Worm (Caenorhabditis elegans) whole organism, L4/young adult: ENCODE measurements around the gene F53F8.6.

Source experiments
- W03F9.2 ChIP-seq: fragments of 150-350 bp; optimal IDR thresholded peaks from 2 replicates; lab custom pipeline; 2014; ENCODE audit warnings: missing biosample characterization, missing genetic modification characterization
- dao-5 ChIP-seq: sonication (generic microtip); optimal IDR thresholded peaks from 2 replicates; lab custom pipeline; 2016; ENCODE audit warnings: missing genotype, missing genetic modification characterization, moderate library complexity, missing compliant biosample characterization
- him-1 ChIP-seq: sonication (generic microtip); optimal IDR thresholded peaks from 2 replicates; lab custom pipeline; 2016; ENCODE audit warnings: missing genotype, missing genetic modification reagents, missing genetic modification characterization, missing compliant biosample characterization

F53F8.6 gene

DNA sequence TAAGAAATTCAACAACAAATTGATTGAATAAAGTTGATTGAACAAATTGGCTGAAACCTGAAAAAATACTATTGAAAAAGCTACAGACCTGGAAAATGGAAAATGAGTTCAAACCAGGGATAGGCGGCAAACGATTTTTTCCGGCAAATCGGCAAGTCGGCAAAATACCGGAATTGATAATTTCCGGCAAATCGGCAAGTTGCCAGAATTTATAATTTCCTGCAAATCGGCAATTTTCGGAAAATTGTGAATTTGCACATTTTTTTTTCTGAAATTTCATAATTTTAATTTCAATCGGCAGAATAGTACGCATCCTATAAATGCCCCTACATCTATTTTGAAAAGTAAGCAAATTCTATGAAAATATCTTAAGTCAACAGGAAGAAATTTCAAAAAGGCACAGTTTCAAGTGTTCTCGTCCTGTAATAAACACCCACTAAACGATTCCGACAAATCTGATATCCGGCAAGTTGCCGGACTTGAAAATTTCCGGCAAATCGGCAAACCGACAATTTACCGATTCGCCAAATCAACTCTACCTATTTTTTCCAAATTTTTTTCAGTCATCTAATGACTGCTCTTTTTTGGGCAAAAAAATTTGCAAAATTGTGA lies 12.9 kb downstream of the F53F8.6 start:
- TF ChIP-seq W03F9.2 (tag; lab: Kevin White, UChicago) (no peak), him-1 (tag; lab: Kevin White, UChicago) (no peak), dao-5 (no peak)

DNA sequence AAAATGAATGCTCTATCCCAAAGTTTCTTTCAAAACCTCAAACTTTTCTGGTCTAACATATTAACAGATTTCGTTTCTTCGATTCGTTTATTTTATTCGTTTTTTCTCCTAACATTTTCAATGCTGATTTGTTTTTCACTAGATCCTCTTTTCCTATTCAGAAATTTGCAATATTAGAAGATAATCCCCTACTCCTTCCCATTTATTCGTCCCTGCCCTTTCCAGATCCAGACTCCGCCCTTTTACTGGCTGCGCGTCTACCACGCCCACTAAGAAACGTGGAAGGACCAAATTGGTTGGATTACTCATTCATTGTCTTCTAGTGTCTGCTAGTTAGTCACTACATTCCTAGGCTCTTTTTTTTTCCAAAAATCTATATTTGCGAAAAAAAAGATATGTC lies 17.9 kb downstream of the F53F8.6 start, which contains the start of gene Y44A6C.2:
Gene Y44A6C.2, plus strand, starts transcription at position 301 of the 400 bp plus-strand sequence.
- TF ChIP-seq W03F9.2 (tag; lab: Kevin White, UChicago) (no peak), him-1 (tag; lab: Kevin White, UChicago) (no peak), dao-5 (no peak)

DNA sequence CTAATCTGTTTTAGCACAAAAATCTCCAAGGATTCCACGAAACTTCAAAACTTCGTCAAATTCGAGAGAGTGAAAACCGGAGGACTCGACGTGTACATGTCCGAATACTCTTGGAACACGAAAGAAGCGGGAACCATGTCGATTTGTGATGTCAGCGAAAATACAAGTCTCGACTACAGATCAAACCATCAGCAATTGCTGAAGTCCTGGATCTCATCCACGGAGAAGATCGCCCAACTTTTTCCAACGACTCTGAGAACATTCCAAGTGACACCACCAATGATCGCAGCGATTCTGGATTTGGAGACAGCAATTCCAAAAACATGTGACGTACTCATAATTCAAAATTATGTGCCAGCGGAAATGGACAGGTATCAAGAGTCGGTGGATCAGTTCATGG lies 18.4 kb downstream of the F53F8.6 start:
- TF ChIP-seq dao-5 = no peak
- no peak for TF ChIP-seq him-1 (tag; lab: Kevin White, UChicago)
- TF ChIP-seq W03F9.2 (tag; lab: Kevin White, UChicago) = no peak

DNA sequence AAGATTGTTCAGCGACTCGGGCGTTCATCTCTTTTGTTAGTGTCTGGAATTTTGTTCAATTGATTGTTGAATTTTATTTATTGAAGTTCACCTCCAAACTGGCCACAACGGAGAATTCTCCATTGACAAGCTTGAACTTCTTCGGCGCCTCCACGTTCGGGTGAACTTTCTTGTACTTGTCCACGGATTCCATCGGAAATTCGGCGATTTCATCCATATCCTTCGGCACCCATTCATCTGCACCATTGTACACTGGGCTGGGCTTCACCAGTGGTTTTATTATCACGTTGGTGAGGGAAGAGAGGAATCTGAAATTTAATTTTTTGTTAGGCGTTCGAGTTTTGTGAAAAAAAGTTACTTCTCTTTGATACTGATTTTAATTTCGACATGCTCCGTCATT lies 23.4 kb downstream of the F53F8.6 start:
- TF ChIP-seq W03F9.2 (tag; lab: Kevin White, UChicago) = no peak
- TF ChIP-seq him-1 (tag; lab: Kevin White, UChicago) = no peak
- no peak for TF ChIP-seq dao-5

DNA sequence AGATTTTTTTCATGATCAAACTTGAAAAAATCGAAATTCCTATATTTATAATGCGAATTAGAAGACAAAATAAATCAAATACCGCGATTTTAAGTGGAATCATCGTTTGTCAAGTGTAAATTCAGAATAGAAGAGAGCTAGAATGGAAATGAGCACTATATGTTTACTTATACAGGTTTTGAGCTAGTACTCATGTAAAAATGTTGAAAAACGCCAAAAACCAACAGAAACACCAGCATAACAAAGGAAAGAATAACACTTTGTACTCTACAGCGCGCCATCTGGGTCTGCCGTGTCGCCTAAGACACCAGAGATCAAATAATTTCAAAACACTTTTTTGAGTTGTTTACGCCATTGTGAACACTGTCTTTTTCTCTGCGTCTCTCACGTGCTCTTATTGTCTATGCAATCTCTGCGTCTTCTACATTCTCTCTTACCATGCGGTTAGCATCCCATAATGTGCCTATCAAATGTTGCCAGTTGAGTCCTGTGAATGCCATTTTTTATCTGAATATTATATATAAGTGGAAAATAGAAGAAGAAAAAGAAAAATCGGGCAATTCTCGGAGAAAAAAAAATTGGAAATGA lies 24.8 kb downstream of the F53F8.6 start, which contains the start of gene ipla-3:
Gene ipla-3, minus strand, starts transcription at position 510 of the 588 bp plus-strand sequence.
- TF ChIP-seq W03F9.2 (tag; lab: Kevin White, UChicago) = peak; percentile 44
- no peak for TF ChIP-seq dao-5
- TF ChIP-seq him-1 (tag; lab: Kevin White, UChicago) = no peak

DNA sequence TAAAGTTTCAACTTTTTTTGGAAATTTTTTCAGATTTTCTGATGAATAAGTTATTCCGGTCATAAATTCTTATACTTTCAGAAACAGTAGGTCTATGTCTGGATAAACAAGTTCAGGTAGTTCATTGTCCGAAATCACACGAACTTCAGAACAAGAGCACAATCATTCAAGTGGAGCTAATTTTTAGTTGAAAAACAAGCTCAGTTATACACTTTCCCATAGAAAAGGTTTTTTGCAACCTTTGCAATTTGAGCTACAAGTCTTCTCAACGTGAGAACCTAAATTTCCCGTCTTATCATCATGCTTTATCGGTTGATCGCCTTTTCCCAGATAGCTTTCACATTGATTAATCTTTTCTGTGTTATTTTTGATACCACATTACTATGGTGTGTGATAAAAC lies 27.8 kb downstream of the F53F8.6 start, which contains the start of gene srxa-1:
Gene srxa-1, plus strand, starts transcription at position 301 of the 400 bp plus-strand sequence.
- TF ChIP-seq W03F9.2 (tag; lab: Kevin White, UChicago) = no peak
- TF ChIP-seq dao-5 = no peak
- no peak for TF ChIP-seq him-1 (tag; lab: Kevin White, UChicago)

DNA sequence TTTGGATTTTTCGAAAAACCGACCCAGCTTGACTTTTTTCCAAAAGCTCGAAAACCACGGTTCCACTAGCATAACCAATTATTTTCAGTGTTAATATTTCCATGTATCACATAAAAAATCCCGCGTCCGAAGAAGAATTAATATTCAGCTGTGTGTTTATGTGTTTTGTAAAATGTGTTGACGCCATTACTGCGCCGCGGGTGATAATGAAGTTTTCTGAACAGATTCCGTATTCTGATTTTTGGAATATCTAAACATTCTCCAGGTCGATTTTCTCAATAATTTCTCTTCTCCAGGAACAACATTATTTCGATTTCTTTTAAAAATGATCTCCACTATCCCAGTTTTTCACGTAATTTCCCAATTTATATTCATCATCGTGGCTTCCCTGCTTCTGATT lies 30.6 kb downstream of the F53F8.6 start, which contains the start of gene srxa-6:
Gene srxa-6, plus strand, starts transcription at position 301 of the 400 bp plus-strand sequence.
- no peak for TF ChIP-seq W03F9.2 (tag; lab: Kevin White, UChicago)
- TF ChIP-seq him-1 (tag; lab: Kevin White, UChicago) = no peak
- no peak for TF ChIP-seq dao-5

DNA sequence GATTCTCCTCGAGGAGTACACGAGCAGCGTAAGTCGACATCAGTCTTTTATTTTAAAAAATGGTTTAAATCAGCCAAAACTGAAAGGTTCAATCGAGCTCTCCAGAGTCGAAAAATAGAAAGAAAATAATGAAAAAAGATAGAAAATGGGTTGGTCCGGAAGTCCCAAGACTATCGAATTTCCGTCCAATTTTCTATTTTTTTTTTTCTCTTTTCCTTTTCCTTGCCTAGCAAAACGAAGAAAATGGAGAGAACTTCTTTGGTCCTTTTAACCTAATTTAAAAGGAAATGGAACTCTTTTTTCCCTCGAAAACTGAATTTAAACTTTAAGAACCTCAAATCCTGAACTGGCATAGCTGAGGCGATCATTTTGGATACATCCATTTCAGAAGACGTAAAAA lies 35.4 kb downstream of the F53F8.6 start:
- no peak for TF ChIP-seq W03F9.2 (tag; lab: Kevin White, UChicago)
- no peak for TF ChIP-seq dao-5
- no peak for TF ChIP-seq him-1 (tag; lab: Kevin White, UChicago)

DNA sequence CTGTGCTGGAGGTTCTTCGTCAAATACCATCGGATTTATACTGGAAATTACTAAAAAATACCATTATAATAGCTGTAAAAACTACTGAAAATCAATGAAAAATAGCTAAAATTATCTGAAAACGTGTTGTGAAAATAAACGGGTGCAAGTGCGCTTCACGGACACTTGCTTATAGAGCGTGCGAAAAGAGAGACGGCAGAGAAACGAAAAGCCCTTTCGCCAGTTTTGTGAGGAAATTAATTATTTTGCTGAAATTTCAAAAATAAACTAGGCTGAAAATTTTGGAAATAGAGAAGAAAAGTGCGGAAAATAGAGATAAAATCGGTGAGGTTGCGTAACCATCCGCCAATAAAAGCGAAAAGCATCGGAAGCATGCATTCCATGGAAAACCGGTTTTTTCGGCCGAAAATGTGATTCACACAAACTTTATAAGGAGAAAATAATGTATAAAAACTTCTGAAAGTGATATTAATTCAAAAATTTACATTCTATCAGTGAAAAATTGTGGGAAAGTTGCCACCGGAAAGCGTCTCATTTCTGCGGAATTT lies 40.3 kb downstream of the F53F8.6 start, which contains the start of gene dnj-25:
Gene dnj-25, minus strand, starts transcription at position 57 of the 548 bp plus-strand sequence.
- no peak for TF ChIP-seq dao-5
- TF ChIP-seq W03F9.2 (tag; lab: Kevin White, UChicago) = no peak
- TF ChIP-seq him-1 (tag; lab: Kevin White, UChicago) = no peak

DNA sequence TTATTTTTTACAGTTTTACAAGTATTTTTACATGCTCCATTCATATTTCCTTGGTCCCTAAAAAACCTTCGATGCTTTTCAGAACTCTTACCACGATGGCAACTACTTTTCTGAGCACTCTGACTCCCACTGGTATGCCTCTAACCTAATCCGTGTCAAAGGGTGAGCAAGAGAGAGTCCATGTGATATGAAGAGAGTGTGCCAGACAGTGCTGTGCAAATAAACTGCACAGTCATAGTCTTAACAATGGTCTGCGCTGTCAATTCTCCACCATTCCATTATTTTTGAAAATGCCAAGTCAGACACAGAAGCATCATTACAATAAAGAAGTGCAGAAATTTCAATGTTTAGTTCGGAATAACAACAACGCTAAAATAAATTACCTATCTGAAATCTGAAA lies 41.3 kb downstream of the F53F8.6 start:
- no peak for TF ChIP-seq dao-5
- TF ChIP-seq W03F9.2 (tag; lab: Kevin White, UChicago) = no peak
- no peak for TF ChIP-seq him-1 (tag; lab: Kevin White, UChicago)

DNA sequence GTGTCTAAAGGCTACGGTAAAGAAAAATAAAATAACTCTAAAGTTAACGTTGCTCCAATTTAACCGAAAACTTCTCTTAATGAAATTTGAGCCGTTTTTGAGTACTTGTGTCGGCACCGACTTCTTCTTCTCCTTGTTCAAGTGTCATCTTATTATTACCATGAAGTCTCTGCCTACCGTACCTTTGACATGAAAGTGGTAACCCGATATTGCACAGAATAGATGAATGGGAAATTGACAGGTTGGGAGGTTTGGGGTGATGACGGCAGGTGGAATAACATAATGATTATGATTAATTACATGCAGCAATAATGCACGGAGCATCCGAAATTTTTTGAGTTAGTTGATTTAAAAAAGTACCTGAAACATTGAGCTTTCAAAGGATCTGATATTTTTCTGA lies 42.8 kb downstream of the F53F8.6 start:
- TF ChIP-seq him-1 (tag; lab: Kevin White, UChicago) (no peak), W03F9.2 (tag; lab: Kevin White, UChicago) (no peak), dao-5 (no peak)

DNA sequence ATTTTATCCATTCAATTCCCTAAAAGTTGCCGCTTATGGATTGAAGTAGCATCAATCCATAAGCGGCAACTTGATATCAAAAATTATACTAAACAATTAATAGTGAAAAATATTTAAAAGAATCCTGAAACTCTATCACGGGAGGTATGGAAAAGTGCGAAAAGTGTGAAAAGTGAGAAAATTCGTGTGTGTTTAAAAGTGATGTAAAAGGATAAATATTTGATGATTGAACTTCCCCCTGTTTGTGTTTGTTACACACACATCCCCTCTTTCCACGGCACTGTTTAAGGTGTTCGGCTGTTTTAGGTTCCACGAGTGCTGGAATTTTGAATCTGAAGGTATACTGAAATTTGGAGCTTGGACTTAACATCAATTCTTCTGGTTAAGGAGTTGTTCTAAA lies 43.9 kb downstream of the F53F8.6 start:
- TF ChIP-seq dao-5 = no peak
- no peak for TF ChIP-seq him-1 (tag; lab: Kevin White, UChicago)
- no peak for TF ChIP-seq W03F9.2 (tag; lab: Kevin White, UChicago)

DNA sequence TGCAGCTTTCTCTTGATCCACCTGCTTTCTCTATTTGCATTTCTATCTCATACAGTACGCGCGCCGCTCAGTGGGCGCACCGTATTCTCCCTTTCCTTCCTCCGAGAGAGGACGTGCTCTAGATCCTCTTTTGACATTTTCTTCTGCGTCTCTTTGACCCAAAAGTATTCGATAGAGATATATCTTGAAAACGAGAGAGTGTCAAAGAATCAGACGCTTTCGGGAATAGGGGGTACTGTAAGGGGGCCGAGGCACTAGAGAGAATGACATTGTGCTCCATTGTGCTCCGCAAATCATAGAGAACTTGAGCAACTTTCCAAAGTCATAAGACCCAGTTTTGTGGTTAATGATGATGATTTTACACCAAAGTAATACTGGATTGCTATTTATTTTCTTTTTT lies 45.1 kb downstream of the F53F8.6 start:
- TF ChIP-seq him-1 (tag; lab: Kevin White, UChicago) (no peak), W03F9.2 (tag; lab: Kevin White, UChicago) (no peak), dao-5 (no peak)

DNA sequence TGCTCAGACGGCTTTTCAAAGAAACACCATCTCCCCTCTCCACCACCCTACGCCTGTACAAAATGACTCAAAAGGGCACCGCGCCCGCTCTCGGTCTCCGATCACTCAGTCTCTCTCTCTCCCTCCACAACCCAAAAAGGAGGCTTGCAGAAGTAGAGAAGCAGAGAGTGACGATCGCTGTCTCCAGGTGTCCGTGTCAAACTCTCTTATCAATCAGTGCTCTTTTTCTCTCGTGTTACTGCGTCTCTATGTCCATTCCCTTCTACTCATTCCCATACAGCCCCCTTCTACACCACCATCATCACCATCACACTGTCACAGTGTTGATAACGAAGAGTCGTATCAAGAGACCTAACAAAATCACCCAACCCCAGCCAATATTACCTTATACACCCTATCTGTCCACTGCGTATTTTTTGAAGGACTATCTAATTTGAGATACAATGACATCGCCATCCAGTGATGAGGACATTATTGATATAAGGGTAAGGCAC lies 48.6 kb downstream of the F53F8.6 start, which contains the start of gene pha-4:
Gene pha-4, plus strand, starts transcription at position 444 of the 494 bp plus-strand sequence.
- no peak for TF ChIP-seq dao-5
- TF ChIP-seq him-1 (tag; lab: Kevin White, UChicago) = no peak
- no peak for TF ChIP-seq W03F9.2 (tag; lab: Kevin White, UChicago)
